Worm (Caenorhabditis elegans): Measurements from ENCODE around the gene R08A2.9.

ce11 chrV:14729343-14729742 is 21.3 kb downstream of the R08A2.9 start, which contains the start of gene oig-3:
- no peak for TF ChIP-seq ztf-11 (tag; optimal IDR thresholded peaks at IDR 0.05)
- no peak for TF ChIP-seq elt-2 (tag; optimal IDR thresholded peaks at IDR 0.05)
- no peak for TF ChIP-seq pqm-1 (tag; optimal IDR thresholded peaks at IDR 0.05)
- TF ChIP-seq ceh-82 (tag; optimal IDR thresholded peaks at IDR 0.05) = no peak
- no peak for TF ChIP-seq lin-13 (GFP tag; optimal IDR thresholded peaks at IDR 0.05)
- TF ChIP-seq Y116A8C.19 (tag; optimal IDR thresholded peaks at IDR 0.05; ENCODE audit: borderline replicate concordance) = no peak
- no peak for TF ChIP-seq snpc-4 (tag; optimal IDR thresholded peaks at IDR 0.05)
- TF ChIP-seq dpl-1 (GFP tag; optimal IDR thresholded peaks at IDR 0.05) = no peak
- TF ChIP-seq nhr-76 (tag; optimal IDR thresholded peaks at IDR 0.05) = no peak
- no peak for TF ChIP-seq lin-15B (tag; optimal IDR thresholded peaks at IDR 0.05)
- TF ChIP-seq nhr-237 (tag; optimal IDR thresholded peaks at IDR 0.05) = no peak
- no peak for TF ChIP-seq skn-1 (tag; optimal IDR thresholded peaks at IDR 0.05)
- TF ChIP-seq lin-39 (tag; optimal IDR thresholded peaks at IDR 0.05) = no peak

Measured in whole organism, L1 larva.